Worm (Caenorhabditis elegans) whole organism, L1 larva: ENCODE results near the gene scc-1.

Experiments used
- C04F5.9 ChIP-seq: sonication (generic microtip); optimal IDR thresholded peaks from 2 replicates; lab custom pipeline; 2016; ENCODE audit warnings: missing genetic modification characterization, missing compliant biosample characterization
- C16A3.4 ChIP-seq: fragments of 150-350 bp; optimal IDR thresholded peaks from 2 replicates; lab custom pipeline; 2014; ENCODE audit warnings: missing biosample characterization, missing genetic modification characterization
- C34B4.2 ChIP-seq: sonication (generic microtip); optimal IDR thresholded peaks from 2 replicates; lab custom pipeline; 2017; ENCODE audit warnings: mild to moderate bottlenecking, missing genetic modification characterization, missing compliant biosample characterization
- Y116A8C.19 ChIP-seq: sonication (generic microtip); optimal IDR thresholded peaks from 2 replicates; lab custom pipeline; 2016; ENCODE audit warnings: missing compliant biosample characterization, missing genetic modification characterization, borderline replicate concordance
- aha-1 ChIP-seq: fragments of 150-350 bp; optimal IDR thresholded peaks from 2 replicates; lab custom pipeline; 2014; ENCODE audit warnings: missing biosample characterization, missing genetic modification characterization
- alr-1 ChIP-seq: fragments of 200-800 bp; sonication (Bioruptor generic); optimal IDR thresholded peaks from 2 replicates; lab custom pipeline; 2018; ENCODE audit warnings: borderline replicate concordance, mild to moderate bottlenecking, missing genetic modification characterization, missing compliant biosample characterization
- aly-2 ChIP-seq: fragments of 150-350 bp; optimal IDR thresholded peaks from 2 replicates; lab custom pipeline; 2014; ENCODE audit warnings: missing biosample characterization, missing genetic modification characterization
- ama-1 ChIP-seq: fragments of 150-350 bp; optimal IDR thresholded peaks from 2 replicates; lab custom pipeline; 2014
- ceh-63 ChIP-seq: fragments of 200-800 bp; sonication (Bioruptor generic); optimal IDR thresholded peaks from 2 replicates; lab custom pipeline; 2018; ENCODE audit warnings: mild to moderate bottlenecking, missing genetic modification characterization, missing compliant biosample characterization
- ceh-82 ChIP-seq, 3 experiments: fragments of 150-350 bp in 1 of 3; sonication (generic microtip) in 2 of 3; optimal IDR thresholded peaks; 2 replicates each; lab custom pipeline; 2014 to 2017; ENCODE audit warnings: missing biosample characterization in 3 of 3, missing genetic modification characterization in 3 of 3
- ceh-88 ChIP-seq: fragments of 200-800 bp; sonication (Bioruptor generic); IDR thresholded peaks from 2 replicates; pipeline ENCODE4 v1.3.6; 2022; ENCODE audit warnings: missing genetic modification characterization, missing compliant biosample characterization
- ceh-90 ChIP-seq: sonication (generic microtip); optimal IDR thresholded peaks from 2 replicates; lab custom pipeline; 2016; ENCODE audit warnings: missing genetic modification characterization, missing compliant biosample characterization
- dpl-1 ChIP-seq, 3 experiments: fragments of 150-350 bp in 2 of 3; sonication (generic microtip) in 1 of 3; optimal IDR thresholded peaks; 2 replicates each; lab custom pipeline; 2014 to 2017; ENCODE audit warnings: missing biosample characterization in 3 of 3, missing genetic modification characterization in 3 of 3, missing genetic modification reagents in 3 of 3
- dsc-1 ChIP-seq: sonication (generic microtip); optimal IDR thresholded peaks from 2 replicates; lab custom pipeline; 2016; ENCODE audit warnings: mild to moderate bottlenecking, missing genetic modification characterization, missing compliant biosample characterization
- efl-3 ChIP-seq: fragments of 200-800 bp; sonication (Bioruptor generic); optimal IDR thresholded peaks from 2 replicates; lab custom pipeline; 2018; ENCODE audit warnings: mild to moderate bottlenecking, missing genetic modification characterization, missing compliant biosample characterization
- egl-13 ChIP-seq: sonication (generic microtip); optimal IDR thresholded peaks from 2 replicates; lab custom pipeline; 2016; ENCODE audit warnings: missing genotype, missing genetic modification reagents, missing genetic modification characterization, missing compliant biosample characterization
- egl-27 ChIP-seq, 2 experiments: fragments of 150-350 bp in 1 of 2; sonication (generic microtip); optimal IDR thresholded peaks; 3 replicates each; lab custom pipeline; 2017 to 2018; ENCODE audit warnings: missing biosample characterization in 2 of 2, missing genetic modification characterization in 2 of 2, missing genetic modification reagents in 2 of 2
- ets-5 ChIP-seq: fragments of 200-800 bp; sonication (Bioruptor generic); IDR thresholded peaks from 2 replicates; pipeline ENCODE4 v1.3.6; 2022; ENCODE audit warnings: missing genetic modification characterization, missing compliant biosample characterization
- fkh-4 ChIP-seq: sonication (generic microtip); optimal IDR thresholded peaks from 2 replicates; lab custom pipeline; 2016; ENCODE audit warnings: missing compliant biosample characterization, missing genetic modification characterization, borderline replicate concordance
- fkh-8 ChIP-seq: sonication (generic microtip); optimal IDR thresholded peaks from 2 replicates; lab custom pipeline; 2016; ENCODE audit warnings: mild to moderate bottlenecking, missing genetic modification characterization, missing compliant biosample characterization
- fos-1 ChIP-seq: fragments of 150-350 bp; optimal IDR thresholded peaks from 2 replicates; lab custom pipeline; 2014; ENCODE audit warnings: missing biosample characterization, missing genetic modification characterization
- hlh-17 ChIP-seq: fragments of 200-800 bp; sonication (Bioruptor generic); optimal IDR thresholded peaks from 2 replicates; lab custom pipeline; 2018; ENCODE audit warnings: missing genetic modification characterization, mild to moderate bottlenecking, missing compliant biosample characterization, moderate library complexity, borderline replicate concordance
- jun-1 ChIP-seq: fragments of 150-350 bp; optimal IDR thresholded peaks from 2 replicates; lab custom pipeline; 2014; ENCODE audit warnings: missing biosample characterization, missing genetic modification reagents, missing genetic modification characterization
- lin-13 ChIP-seq: fragments of 150-350 bp; optimal IDR thresholded peaks from 2 replicates; lab custom pipeline; 2014; ENCODE audit warnings: missing biosample characterization, missing genetic modification reagents, missing genetic modification characterization
- lin-15B ChIP-seq: fragments of 150-350 bp; sonication (generic microtip); optimal IDR thresholded peaks from 3 replicates; lab custom pipeline; 2014; ENCODE audit warnings: missing biosample characterization, missing genetic modification characterization
- lir-3 ChIP-seq: sonication (generic microtip); optimal IDR thresholded peaks from 2 replicates; lab custom pipeline; 2016; ENCODE audit warnings: mild to moderate bottlenecking, missing genetic modification characterization, moderate library complexity, missing compliant biosample characterization; ENCODE audit not compliant: poor library complexity
- mab-9 ChIP-seq: fragments of 200-800 bp; sonication (Bioruptor generic); IDR thresholded peaks from 2 replicates; pipeline ENCODE4 v1.3.6; 2022; ENCODE audit warnings: missing genetic modification reagents, missing genetic modification characterization, missing compliant biosample characterization
- mef-2 ChIP-seq: fragments of 150-350 bp; optimal IDR thresholded peaks from 2 replicates; lab custom pipeline; 2014; ENCODE audit warnings: missing biosample characterization, missing genetic modification characterization
- nhr-11 ChIP-seq: fragments of 150-350 bp; optimal IDR thresholded peaks from 2 replicates; lab custom pipeline; 2014; ENCODE audit warnings: missing biosample characterization, missing genetic modification characterization
- nhr-12 ChIP-seq: sonication (generic microtip); optimal IDR thresholded peaks from 2 replicates; lab custom pipeline; 2017; ENCODE audit warnings: missing biosample characterization, missing genetic modification characterization
- nhr-20 ChIP-seq: sonication (generic microtip); optimal IDR thresholded peaks from 2 replicates; lab custom pipeline; 2016; ENCODE audit warnings: mild to moderate bottlenecking, missing genetic modification characterization, missing compliant biosample characterization
- nhr-237 ChIP-seq: fragments of 150-350 bp; optimal IDR thresholded peaks from 2 replicates; lab custom pipeline; 2014; ENCODE audit warnings: missing biosample characterization, missing genetic modification characterization
- nhr-47 ChIP-seq: sonication (generic microtip); optimal IDR thresholded peaks from 2 replicates; lab custom pipeline; 2016; ENCODE audit warnings: mild to moderate bottlenecking, missing genetic modification characterization, moderate library complexity, missing compliant biosample characterization
- nhr-76 ChIP-seq: sonication (generic microtip); optimal IDR thresholded peaks from 2 replicates; lab custom pipeline; 2017; ENCODE audit warnings: missing biosample characterization, missing genetic modification characterization
- nhr-84 ChIP-seq: sonication (generic microtip); optimal IDR thresholded peaks from 2 replicates; lab custom pipeline; 2017; ENCODE audit warnings: missing biosample characterization, missing genetic modification characterization
- nhr-85 ChIP-seq: sonication (generic microtip); peaks from one replicate; lab custom pipeline; 2016; ENCODE audit warnings: missing genetic modification characterization, inconsistent platforms, missing compliant biosample characterization
- pag-3 ChIP-seq: sonication (generic microtip); optimal IDR thresholded peaks from 2 replicates; lab custom pipeline; 2017; ENCODE audit warnings: missing genetic modification characterization, mild to moderate bottlenecking, missing compliant biosample characterization, antibody characterized with exemption, borderline replicate concordance; ENCODE audit not compliant: insufficient read depth
- pax-3 ChIP-seq: fragments of 200-800 bp; sonication (Bioruptor generic); optimal IDR thresholded peaks from 2 replicates; lab custom pipeline; 2018; ENCODE audit warnings: mild to moderate bottlenecking, missing genetic modification characterization, moderate library complexity, missing compliant biosample characterization
- skn-1 ChIP-seq: fragments of 150-350 bp; optimal IDR thresholded peaks from 2 replicates; lab custom pipeline; 2014; ENCODE audit warnings: missing biosample characterization, missing genetic modification characterization
- snpc-4 ChIP-seq: fragments of 150-350 bp; optimal IDR thresholded peaks from 2 replicates; lab custom pipeline; 2014; ENCODE audit warnings: missing biosample characterization, missing genetic modification characterization
- snu-23 ChIP-seq: sonication (generic microtip); optimal IDR thresholded peaks from 2 replicates; lab custom pipeline; 2016; ENCODE audit warnings: missing genetic modification characterization, missing compliant biosample characterization
- sox-4 ChIP-seq: sonication (generic microtip); optimal IDR thresholded peaks from 2 replicates; lab custom pipeline; 2016; ENCODE audit warnings: missing genetic modification characterization, missing compliant biosample characterization
- sptf-1 ChIP-seq: fragments of 150-350 bp; optimal IDR thresholded peaks from 2 replicates; lab custom pipeline; 2014; ENCODE audit warnings: missing biosample characterization, missing genetic modification characterization
- swsn-7 ChIP-seq: sonication (generic microtip); optimal IDR thresholded peaks from 2 replicates; lab custom pipeline; 2016; ENCODE audit warnings: missing genetic modification characterization, missing compliant biosample characterization
- tbx-2 ChIP-seq: sonication (generic microtip); optimal IDR thresholded peaks from 2 replicates; lab custom pipeline; 2016; ENCODE audit warnings: missing genetic modification characterization, missing compliant biosample characterization
- tlp-1 ChIP-seq: fragments of 150-350 bp; optimal IDR thresholded peaks from 2 replicates; lab custom pipeline; 2014; ENCODE audit warnings: missing biosample characterization, missing genetic modification characterization
- unc-62 ChIP-seq: fragments of 150-350 bp; optimal IDR thresholded peaks from 2 replicates; lab custom pipeline; 2014; ENCODE audit warnings: missing biosample characterization, missing genetic modification reagents, missing genetic modification characterization
- unc-86 ChIP-seq: sonication (generic microtip); optimal IDR thresholded peaks from 2 replicates; lab custom pipeline; 2016; ENCODE audit warnings: missing genetic modification characterization, missing compliant biosample characterization
- unc-98 ChIP-seq: fragments of 200-800 bp; sonication (Bioruptor generic); IDR thresholded peaks from 2 replicates; pipeline ENCODE4 v1.3.6; 2022; ENCODE audit warnings: missing genetic modification characterization, missing compliant biosample characterization
- xbp-1 ChIP-seq: sonication (generic microtip); optimal IDR thresholded peaks from 2 replicates; lab custom pipeline; 2016; ENCODE audit warnings: missing genetic modification characterization, missing compliant biosample characterization
- zag-1 ChIP-seq: fragments of 150-350 bp; optimal IDR thresholded peaks from 2 replicates; lab custom pipeline; 2014; ENCODE audit warnings: missing biosample characterization, missing genetic modification characterization
- ztf-11 ChIP-seq, 2 experiments: sonication (generic microtip); optimal IDR thresholded peaks; 2 replicates each; lab custom pipeline; 2016 to 2017; ENCODE audit warnings: missing genetic modification characterization in 2 of 2, missing biosample characterization in 1 of 2, missing compliant biosample characterization in 1 of 2
- ztf-4 ChIP-seq: fragments of 150-350 bp; optimal IDR thresholded peaks from 2 replicates; lab custom pipeline; 2014; ENCODE audit warnings: missing biosample characterization, missing genetic modification characterization

scc-1 gene

ce11 chrII:4698266-4698771 is at the start of gene scc-1, which contains the start of gene rpn-5:
TSS of gene scc-1 (plus strand) at chrII:4698721.
TSS of gene rpn-5 (minus strand) at chrII:4698427.
- peak; percentile 17 for TF ChIP-seq ztf-4
- TF ChIP-seq ztf-11 (tag; optimal IDR thresholded peaks at IDR 0.05; lab: Kevin White, UChicago): peak in 1 of 2 experiments; percentile 15
- peak; percentile 12 for TF ChIP-seq fkh-8 (tag; lab: Kevin White, UChicago)
- no peak for TF ChIP-seq Y116A8C.19 (tag; lab: Kevin White, UChicago)
- TF ChIP-seq nhr-84: no peak
- peak; percentile 75 for TF ChIP-seq nhr-47 (tag; lab: Kevin White, UChicago)
- TF ChIP-seq lir-3 (tag; lab: Kevin White, UChicago): peak; percentile 66
- peak; percentile 50 for TF ChIP-seq nhr-11
- no peak for TF ChIP-seq nhr-12 (tag; lab: Kevin White, UChicago)
- TF ChIP-seq fos-1 (tag; lab: Kevin White, UChicago): peak; percentile 51
- no peak for TF ChIP-seq C04F5.9 (tag; lab: Kevin White, UChicago)
- no peak for TF ChIP-seq ets-5
- TF ChIP-seq snu-23: peak; percentile 77
- TF ChIP-seq unc-62 (GFP tag; lab: Kevin White, UChicago): no peak
- no peak for TF ChIP-seq ceh-63
- peak; percentile 91 to 95 (median 91) for TF ChIP-seq dpl-1 (GFP tag; optimal IDR thresholded peaks at IDR 0.05; lab: Kevin White, UChicago)
- peak; percentile 52 for TF ChIP-seq lin-13 (GFP tag; lab: Kevin White, UChicago)
- TF ChIP-seq jun-1 (tag; lab: Kevin White, UChicago): peak; percentile 10
- TF ChIP-seq xbp-1: peak; percentile 66
- peak; percentile 22; the same call in 1 of the 2 replicates for TF ChIP-seq ceh-88 (GFP tag; lab: Robert Waterston, UW)
- no peak for TF ChIP-seq egl-13 (tag; lab: Kevin White, UChicago)
- TF ChIP-seq snpc-4 (tag; lab: Kevin White, UChicago): peak; percentile 24
- peak; percentile 39 for TF ChIP-seq ceh-90
- TF ChIP-seq alr-1 (tag; lab: Kevin White, UChicago): no peak
- no peak for TF ChIP-seq pag-3 (tag; lab: Kevin White, UChicago)
- TF ChIP-seq nhr-20 (tag; lab: Kevin White, UChicago): peak; percentile 72
- TF ChIP-seq mab-9 (GFP tag; lab: Robert Waterston, UW): no peak
- no peak for TF ChIP-seq aly-2
- TF ChIP-seq efl-3: no peak
- TF ChIP-seq dsc-1: peak; percentile 58
- TF ChIP-seq ceh-82 (tag; optimal IDR thresholded peaks at IDR 0.05; lab: Kevin White, UChicago): peak in 2 of 3 experiments; percentile 59 to 81
- TF ChIP-seq tlp-1 (tag; lab: Kevin White, UChicago): no peak
- no peak for TF ChIP-seq sptf-1 (tag; lab: Kevin White, UChicago)
- TF ChIP-seq nhr-237 (tag; lab: Kevin White, UChicago): no peak
- TF ChIP-seq nhr-76 (tag; lab: Kevin White, UChicago): no peak
- TF ChIP-seq nhr-85 (tag; lab: Kevin White, UChicago): peak; percentile 31
- peak; percentile 66 for TF ChIP-seq swsn-7
- no peak for TF ChIP-seq unc-98 (GFP tag; lab: Robert Waterston, UW)
- no peak for TF ChIP-seq aha-1 (tag; lab: Kevin White, UChicago)
- no peak for TF ChIP-seq zag-1 (tag; lab: Kevin White, UChicago)
- TF ChIP-seq fkh-4: no peak
- TF ChIP-seq C16A3.4: peak; percentile 84
- peak; percentile 66 for TF ChIP-seq lin-15B (tag; lab: Kevin White, UChicago)
- TF ChIP-seq egl-27 (tag; optimal IDR thresholded peaks at IDR 0.05; lab: Kevin White, UChicago): no peak
- no peak for TF ChIP-seq sox-4 (tag; lab: Kevin White, UChicago)
- TF ChIP-seq mef-2: no peak
- peak; percentile 100 for TF ChIP-seq skn-1 (tag; lab: Kevin White, UChicago)
- TF ChIP-seq hlh-17: no peak
- TF ChIP-seq ama-1: no peak
- no peak for TF ChIP-seq pax-3 (tag; lab: Kevin White, UChicago)
- TF ChIP-seq unc-86 (tag; lab: Kevin White, UChicago): peak; percentile 45
- TF ChIP-seq tbx-2 (tag; lab: Kevin White, UChicago): peak; percentile 67
- TF ChIP-seq C34B4.2 (tag; lab: Kevin White, UChicago): no peak
